Fruit fly (Drosophila melanogaster) whole organism, embryonic: ENCODE measurements around the gene Pep.
A peak's percentile ranks its signal among the peaks of the same experiment; 100 is the strongest.

Source experiments
- ATbp ChIP-seq: fragments of 200-800 bp; sonication (Bioruptor generic); optimal IDR thresholded peaks from 2 replicates; lab custom pipeline; 2017; ENCODE audit warnings: missing biosample characterization, mild to moderate bottlenecking, missing genetic modification characterization, missing genetic modification reagents
- Abd-B ChIP-seq: fragments of 200-800 bp; sonication (Bioruptor generic); optimal IDR thresholded peaks from 2 replicates; lab custom pipeline; 2018; ENCODE audit warnings: missing biosample characterization, mild to moderate bottlenecking, missing genetic modification characterization, moderate library complexity
- CG1024 ChIP-seq: fragments of 200-800 bp; sonication (Bioruptor generic); IDR thresholded peaks from 2 replicates; pipeline ENCODE4 v1.3.6; 2022; ENCODE audit warnings: missing biosample characterization, missing genetic modification characterization
- CG10366 ChIP-seq: fragments of 200-800 bp; sonication (Bioruptor generic); IDR thresholded peaks from 2 replicates; pipeline ENCODE4 v1.3.6; 2022; ENCODE audit warnings: missing biosample characterization, missing genetic modification characterization
- CG10543 ChIP-seq: fragments of 200-800 bp; sonication (Bioruptor generic); optimal IDR thresholded peaks from 3 replicates; lab custom pipeline; 2017; ENCODE audit warnings: missing biosample characterization, mild to moderate bottlenecking, missing genetic modification characterization, moderate library complexity
- CG10654 ChIP-seq: fragments of 200-800 bp; sonication (Bioruptor generic); optimal IDR thresholded peaks from 2 replicates; lab custom pipeline; 2016; ENCODE audit warnings: missing biosample characterization, missing genetic modification characterization
- CG11093 ChIP-seq: fragments of 200-800 bp; sonication (Bioruptor generic); IDR thresholded peaks from 3 replicates; pipeline ENCODE4 v1.3.6; 2022; ENCODE audit warnings: missing biosample characterization, missing genetic modification characterization
- CG11456 ChIP-seq: fragments of 200-800 bp; sonication (Bioruptor generic); IDR thresholded peaks from 3 replicates; pipeline ENCODE4 v1.3.6; 2022; ENCODE audit warnings: missing biosample characterization, missing genetic modification characterization
- CG13775 ChIP-seq: fragments of 200-800 bp; sonication (Bioruptor generic); optimal IDR thresholded peaks from 3 replicates; lab custom pipeline; 2017; ENCODE audit warnings: missing biosample characterization, mild to moderate bottlenecking, missing genetic modification characterization
- CG14860 ChIP-seq: fragments of 200-800 bp; sonication (Bioruptor generic); IDR thresholded peaks from 3 replicates; pipeline ENCODE4 v1.3.6; 2022; ENCODE audit warnings: missing biosample characterization, missing genetic modification characterization; ENCODE audit not compliant: partially characterized antibody
- CG1792 ChIP-seq: fragments of 200-800 bp; sonication (Bioruptor generic); optimal IDR thresholded peaks from 2 replicates; lab custom pipeline; 2016; ENCODE audit warnings: missing biosample characterization, missing genetic modification characterization
- CG18262 ChIP-seq: fragments of 200-800 bp; optimal IDR thresholded peaks from 3 replicates; lab custom pipeline; 2019; ENCODE audit warnings: missing biosample characterization, mild to moderate bottlenecking, missing genetic modification characterization, moderate library complexity
- CG3726 ChIP-seq: fragments of 200-800 bp; sonication (Bioruptor generic); IDR thresholded peaks from 3 replicates; pipeline ENCODE4, ENCODE4 v1.3.6; 2022; ENCODE audit warnings: missing biosample characterization, missing genetic modification characterization
- CG3847 ChIP-seq: fragments of 200-800 bp; sonication (Bioruptor generic); IDR thresholded peaks from 2 replicates; pipeline ENCODE4 v1.3.6; 2022; ENCODE audit warnings: missing biosample characterization, missing genetic modification characterization
- CG4360 ChIP-seq: fragments of 200-800 bp; sonication (Bioruptor generic); IDR thresholded peaks from 2 replicates; pipeline ENCODE4 v1.3.6; 2022; ENCODE audit warnings: missing biosample characterization, missing genetic modification characterization
- CG6254 ChIP-seq: fragments of 200-800 bp; sonication (Bioruptor generic); optimal IDR thresholded peaks from 3 replicates; lab custom pipeline; 2017; ENCODE audit warnings: mild to moderate bottlenecking, missing biosample characterization, missing genetic modification reagents, missing genetic modification characterization
- CG6654 ChIP-seq: fragments of 200-800 bp; sonication (Bioruptor generic); optimal IDR thresholded peaks from 2 replicates; lab custom pipeline; 2017; ENCODE audit warnings: missing biosample characterization, mild to moderate bottlenecking, missing genetic modification characterization
- CG6791 ChIP-seq: fragments of 200-800 bp; sonication (Bioruptor generic); IDR thresholded peaks from 3 replicates; pipeline ENCODE4 v1.3.6; 2022; ENCODE audit warnings: missing biosample characterization, missing genetic modification characterization; ENCODE audit not compliant: partially characterized antibody
- CG7987 ChIP-seq: fragments of 200-800 bp; sonication (Bioruptor generic); optimal IDR thresholded peaks from 2 replicates; lab custom pipeline; 2018; ENCODE audit warnings: missing biosample characterization, mild to moderate bottlenecking, missing genetic modification characterization, moderate library complexity
- CG8944 ChIP-seq: fragments of 200-800 bp; sonication (Bioruptor generic); optimal IDR thresholded peaks from 3 replicates; lab custom pipeline; 2016; ENCODE audit warnings: missing biosample characterization, missing genetic modification characterization
- Dip3 ChIP-seq: fragments of 200-800 bp; sonication (Bioruptor generic); optimal IDR thresholded peaks from 3 replicates; lab custom pipeline; 2016; ENCODE audit warnings: missing biosample characterization, missing genetic modification characterization
- Fer3 ChIP-seq: fragments of 200-800 bp; sonication (Bioruptor generic); optimal IDR thresholded peaks from 2 replicates; lab custom pipeline; 2018; ENCODE audit warnings: missing biosample characterization, mild to moderate bottlenecking, missing genetic modification characterization, moderate library complexity
- Gug ChIP-seq: fragments of 200-800 bp; sonication (Bioruptor generic); IDR thresholded peaks from 4 replicates; pipeline ENCODE4 v1.3.6; 2022; ENCODE audit warnings: missing biosample characterization, missing genetic modification characterization
- Hmx ChIP-seq: fragments of 200-800 bp; sonication (Bioruptor generic); optimal IDR thresholded peaks from 2 replicates; lab custom pipeline; 2016; ENCODE audit warnings: missing biosample characterization, missing genetic modification characterization
- Lhr ChIP-seq: fragments of 200-800 bp; sonication (Bioruptor generic); optimal IDR thresholded peaks from 3 replicates; lab custom pipeline; 2017; ENCODE audit warnings: mild to moderate bottlenecking, missing biosample characterization, missing genetic modification reagents, missing genetic modification characterization
- Mad ChIP-seq: fragments of 200-800 bp; sonication (Bioruptor generic); optimal IDR thresholded peaks from 2 replicates; lab custom pipeline; 2016; ENCODE audit warnings: missing biosample characterization, missing genetic modification characterization
- Med ChIP-seq: fragments of 200-800 bp; sonication (Bioruptor generic); peaks from one replicate; lab custom pipeline; 2016; ENCODE audit warnings: missing biosample characterization, missing genetic modification characterization, mild to moderate bottlenecking, inconsistent platforms, moderate library complexity
- Mes4 ChIP-seq: fragments of 200-800 bp; sonication (Bioruptor generic); optimal IDR thresholded peaks from 2 replicates; lab custom pipeline; 2016; ENCODE audit warnings: missing biosample characterization, missing genetic modification characterization
- Mrtf ChIP-seq: fragments of 200-800 bp; sonication (Bioruptor generic); IDR thresholded peaks from 3 replicates; pipeline ENCODE4 v1.3.6; 2022; ENCODE audit warnings: missing biosample characterization, missing genetic modification characterization
- Ptx1 ChIP-seq: fragments of 200-800 bp; sonication (Bioruptor generic); IDR thresholded peaks from 2 replicates; pipeline ENCODE4 v1.3.6; 2022; ENCODE audit warnings: missing biosample characterization, missing genetic modification characterization
- Ravus ChIP-seq: fragments of 200-800 bp; sonication (Bioruptor generic); IDR thresholded peaks from 2 replicates; pipeline ENCODE4 v1.3.6; 2022; ENCODE audit warnings: missing biosample characterization, missing genetic modification characterization
- Sry-δ ChIP-seq: fragments of 200-800 bp; sonication (Bioruptor generic); optimal IDR thresholded peaks from 2 replicates; lab custom pipeline; 2016; ENCODE audit warnings: missing biosample characterization, missing genetic modification characterization
- br ChIP-seq: fragments of >200 bp; optimal IDR thresholded peaks from 2 replicates; lab custom pipeline; 2017
- cg ChIP-seq: fragments of 200-800 bp; sonication (Bioruptor generic); optimal IDR thresholded peaks from 3 replicates; lab custom pipeline; 2019; ENCODE audit warnings: missing biosample characterization, mild to moderate bottlenecking, missing genetic modification characterization, moderate library complexity
- corto ChIP-seq: fragments of 200-800 bp; sonication (Bioruptor generic); optimal IDR thresholded peaks from 2 replicates; lab custom pipeline; 2016; ENCODE audit warnings: missing biosample characterization, mild to moderate bottlenecking, missing genetic modification characterization, moderate library complexity
- crol ChIP-seq: fragments of 200-800 bp; sonication (Bioruptor generic); IDR thresholded peaks from 2 replicates; pipeline ENCODE4 v1.3.6; 2022; ENCODE audit warnings: missing biosample characterization, missing genetic modification characterization
- dm ChIP-seq: fragments of 200-800 bp; sonication (Bioruptor generic); optimal IDR thresholded peaks from 3 replicates; lab custom pipeline; 2016; ENCODE audit warnings: missing biosample characterization, missing genetic modification characterization
- mam ChIP-seq: fragments of 200-800 bp; sonication (Bioruptor generic); optimal IDR thresholded peaks from 3 replicates; lab custom pipeline; 2016; ENCODE audit warnings: missing biosample characterization, missing genetic modification characterization
- mld ChIP-seq: fragments of 200-800 bp; sonication (Bioruptor generic); IDR thresholded peaks from 3 replicates; pipeline ENCODE4 v1.3.6; 2022; ENCODE audit warnings: missing biosample characterization, missing genetic modification characterization; ENCODE audit not compliant: partially characterized antibody
- oc ChIP-seq: fragments of 200-800 bp; sonication (Bioruptor generic); optimal IDR thresholded peaks from 2 replicates; lab custom pipeline; 2018; ENCODE audit warnings: missing biosample characterization, mild to moderate bottlenecking, missing genetic modification characterization, moderate library complexity
- schlank ChIP-seq: fragments of 200-800 bp; sonication (Bioruptor generic); optimal IDR thresholded peaks from 2 replicates; lab custom pipeline; 2018; ENCODE audit warnings: missing biosample characterization, mild to moderate bottlenecking, missing genetic modification characterization
- sqz ChIP-seq: fragments of 200-800 bp; sonication (Bioruptor generic); optimal IDR thresholded peaks from 3 replicates; lab custom pipeline; 2018; ENCODE audit warnings: missing biosample characterization, mild to moderate bottlenecking, missing genetic modification characterization
- sug ChIP-seq: fragments of 200-800 bp; optimal IDR thresholded peaks from 2 replicates; lab custom pipeline; 2019; ENCODE audit warnings: missing biosample characterization, mild to moderate bottlenecking, missing genetic modification characterization, moderate library complexity
- tgo ChIP-seq: fragments of 200-800 bp; sonication (Bioruptor generic); IDR thresholded peaks from 3 replicates; pipeline ENCODE4 v1.3.6; 2022; ENCODE audit warnings: missing biosample characterization, missing genetic modification characterization
- wor ChIP-seq: fragments of 200-800 bp; sonication (Bioruptor generic); IDR thresholded peaks from 2 replicates; pipeline ENCODE4 v1.3.6; 2022; ENCODE audit warnings: missing biosample characterization, missing genetic modification characterization

Gene Pep

dm6 chr3L:17595810-17596561, 48.9 kb downstream of the Pep start (continued):
- TF ChIP-seq CG10543, result peak; percentile 21
- 0 out of 3 replicates have a peak, but pooled peaks have one; percentile 10 for TF ChIP-seq CG3726 (GFP tag; lab: Robert Waterston, UW)
- no peak for TF ChIP-seq CG18262 (tag; lab: Kevin White, UChicago)
- TF ChIP-seq sug (tag; lab: Kevin White, UChicago), result no peak
- no peak for TF ChIP-seq tgo (GFP tag; lab: Robert Waterston, UW)
- no peak for TF ChIP-seq corto
- TF ChIP-seq Sry-δ, result no peak
- no peak for TF ChIP-seq CG3847
- TF ChIP-seq Mes4, result no peak
- TF ChIP-seq, all 482 proteins: peak for 9

- TF ChIP-seq CG4360 (GFP tag; lab: Robert Waterston, UW) (peak; percentile 71), Lhr (GFP tag; lab: Kevin White, UChicago) (no peak), CG11456 (0 out of 3 replicates have a peak, but pooled peaks have one; percentile 9), crol (0 out of 2 replicates have a peak, but pooled peaks have one; percentile 26), CG6791 (GFP tag; lab: Robert Waterston, UW) (0 out of 3 replicates have a peak, but pooled peaks have one; percentile 14), Hmx (no peak)
- TF ChIP-seq, all 482 proteins: peak for 4
These were observed 51.7 kb downstream of the Pep start for dm6 chr3L:17593174-17593573.

dm6 chr3L:17591217-17591467, 53.7 kb downstream of the Pep start:
- TF ChIP-seq mam (GFP tag; lab: Kevin White, UChicago), result no peak

- no peak for TF ChIP-seq schlank (tag; lab: Kevin White, UChicago)
- TF ChIP-seq br (lab: Kevin White, UChicago), result no peak
- no peak for TF ChIP-seq CG11093
- no peak for TF ChIP-seq Dip3 (GFP tag; lab: Kevin White, UChicago)
- no peak for TF ChIP-seq Med (GFP tag; lab: Kevin White, UChicago)
- TF ChIP-seq CG10654 (GFP tag; lab: Kevin White, UChicago), result no peak
- no peak for TF ChIP-seq Mrtf
- 0 out of 2 replicates have a peak, but pooled peaks have one; percentile 5 for TF ChIP-seq Ptx1 (GFP tag; lab: Robert Waterston, UW)
- no peak for TF ChIP-seq dm (GFP tag; lab: Kevin White, UChicago)
- TF ChIP-seq tgo (GFP tag; lab: Robert Waterston, UW), result no peak
- TF ChIP-seq Ravus (GFP tag; lab: Robert Waterston, UW), result no peak
- no peak for TF ChIP-seq Mad
- TF ChIP-seq CG13775 (GFP tag; lab: Kevin White, UChicago), result no peak
- TF ChIP-seq sqz (GFP tag; lab: Kevin White, UChicago), result no peak
- no peak for TF ChIP-seq wor
- TF ChIP-seq Abd-B, result no peak
- TF ChIP-seq CG1792, result no peak
- TF ChIP-seq CG6254 (GFP tag; lab: Kevin White, UChicago), result no peak
- no peak for TF ChIP-seq Fer3 (tag; lab: Kevin White, UChicago)
- TF ChIP-seq CG8944 (GFP tag; lab: Kevin White, UChicago), result no peak
- TF ChIP-seq CG10366 (GFP tag; lab: Robert Waterston, UW), result no peak
- TF ChIP-seq ATbp (GFP tag; lab: Kevin White, UChicago), result no peak
- TF ChIP-seq oc, result peak; percentile 8
- TF ChIP-seq CG7987 (GFP tag; lab: Kevin White, UChicago), result no peak
- TF ChIP-seq cg (GFP tag; lab: Kevin White, UChicago), result peak; percentile 97
- no peak for TF ChIP-seq mld (GFP tag; lab: Robert Waterston, UW)
- no peak for TF ChIP-seq CG6654 (GFP tag; lab: Kevin White, UChicago)
- TF ChIP-seq CG4360 (GFP tag; lab: Robert Waterston, UW), result no peak
- no peak for TF ChIP-seq Gug
- TF ChIP-seq CG14860 (GFP tag; lab: Robert Waterston, UW), result no peak
- no peak for TF ChIP-seq CG10543
- TF ChIP-seq CG1024 (GFP tag; lab: Robert Waterston, UW), result no peak
These were observed 54.2 kb downstream of the Pep start for dm6 chr3L:17590455-17591216.
